Worm (Caenorhabditis elegans) whole organism, L1 larva: ENCODE measurements around the gene rbr-2.

Experiments
- ama-1 ChIP-seq: fragments of 150-350 bp; optimal IDR thresholded peaks from 2 replicates; lab custom pipeline; 2014
- ceh-88 ChIP-seq: fragments of 200-800 bp; sonication (Bioruptor generic); IDR thresholded peaks from 2 replicates; pipeline ENCODE4 v1.3.6; 2022; ENCODE audit warnings: missing genetic modification characterization, missing compliant biosample characterization
- dpl-1 ChIP-seq, 3 experiments: fragments of 150-350 bp in 2 of 3; sonication (generic microtip) in 1 of 3; optimal IDR thresholded peaks; 2 replicates each; lab custom pipeline; 2014 to 2017; ENCODE audit warnings: missing biosample characterization in 3 of 3, missing genetic modification characterization in 3 of 3, missing genetic modification reagents in 3 of 3
- ets-5 ChIP-seq: fragments of 200-800 bp; sonication (Bioruptor generic); IDR thresholded peaks from 2 replicates; pipeline ENCODE4 v1.3.6; 2022; ENCODE audit warnings: missing genetic modification characterization, missing compliant biosample characterization
- lin-13 ChIP-seq: fragments of 150-350 bp; optimal IDR thresholded peaks from 2 replicates; lab custom pipeline; 2014; ENCODE audit warnings: missing biosample characterization, missing genetic modification reagents, missing genetic modification characterization
- lin-15B ChIP-seq: fragments of 150-350 bp; sonication (generic microtip); optimal IDR thresholded peaks from 3 replicates; lab custom pipeline; 2014; ENCODE audit warnings: missing biosample characterization, missing genetic modification characterization
- lin-39 ChIP-seq: fragments of 150-350 bp; optimal IDR thresholded peaks from 2 replicates; lab custom pipeline; 2014; ENCODE audit warnings: missing biosample characterization, missing genetic modification reagents, missing genetic modification characterization
- nhr-76 ChIP-seq: sonication (generic microtip); optimal IDR thresholded peaks from 2 replicates; lab custom pipeline; 2017; ENCODE audit warnings: missing biosample characterization, missing genetic modification characterization
- pag-3 ChIP-seq: sonication (generic microtip); optimal IDR thresholded peaks from 2 replicates; lab custom pipeline; 2017; ENCODE audit warnings: missing genetic modification characterization, mild to moderate bottlenecking, missing compliant biosample characterization, antibody characterized with exemption, borderline replicate concordance; ENCODE audit not compliant: insufficient read depth
- skn-1 ChIP-seq: fragments of 150-350 bp; optimal IDR thresholded peaks from 2 replicates; lab custom pipeline; 2014; ENCODE audit warnings: missing biosample characterization, missing genetic modification characterization
- sptf-1 ChIP-seq: fragments of 150-350 bp; optimal IDR thresholded peaks from 2 replicates; lab custom pipeline; 2014; ENCODE audit warnings: missing biosample characterization, missing genetic modification characterization
- unc-62 ChIP-seq: fragments of 150-350 bp; optimal IDR thresholded peaks from 2 replicates; lab custom pipeline; 2014; ENCODE audit warnings: missing biosample characterization, missing genetic modification reagents, missing genetic modification characterization
- zag-1 ChIP-seq: fragments of 150-350 bp; optimal IDR thresholded peaks from 2 replicates; lab custom pipeline; 2014; ENCODE audit warnings: missing biosample characterization, missing genetic modification characterization

DNA sequence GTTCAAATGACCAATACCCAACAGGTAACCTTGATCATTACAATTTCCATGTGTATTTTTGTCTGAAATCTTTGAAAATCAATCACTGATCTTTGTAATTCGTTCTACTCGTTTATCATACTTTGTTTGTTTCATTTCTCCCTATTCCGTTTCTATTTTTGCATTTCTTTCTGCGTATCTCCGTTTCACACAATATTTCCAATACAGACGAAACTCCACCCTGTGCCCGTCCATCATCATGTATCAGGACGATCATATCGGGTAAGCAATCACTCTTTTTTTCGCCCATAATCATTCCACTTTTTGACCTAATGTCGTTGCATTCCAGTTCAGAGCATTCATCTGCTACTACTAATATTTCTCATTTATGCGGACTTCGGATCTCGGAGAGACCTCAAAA, 10.2 kb upstream of the rbr-2 start, which contains the start of gene pyk-2:
- TF ChIP-seq lin-15B (tag; lab: Kevin White, UChicago) (no peak), pag-3 (tag; lab: Kevin White, UChicago) (no peak), nhr-76 (tag; lab: Kevin White, UChicago) (no peak), sptf-1 (tag; lab: Kevin White, UChicago) (no peak), skn-1 (no peak), ets-5 (GFP tag; lab: Robert Waterston, UW) (no peak), ceh-88 (GFP tag; lab: Robert Waterston, UW) (no peak), dpl-1 (GFP tag; optimal IDR thresholded peaks at IDR 0.05; lab: Kevin White, UChicago) (no peak), ama-1 (lab: Kevin White, UChicago) (no peak), lin-39 (tag; lab: Kevin White, UChicago) (no peak), zag-1 (tag; lab: Kevin White, UChicago) (no peak), lin-13 (GFP tag; lab: Kevin White, UChicago) (no peak), unc-62 (no peak)
